Worm (Caenorhabditis elegans): Measurements from ENCODE around the gene gars-1.

gars-1 gene

ce11 chrIII:5145874-5146273 lies 17.6 kb downstream of the gars-1 start:
- peak; percentile 51 for TF ChIP-seq fos-1 (tag; optimal IDR thresholded peaks at IDR 0.05)
- TF ChIP-seq lin-39 (tag; optimal IDR thresholded peaks at IDR 0.05) = no peak

ce11 chrIII:5144169-5144568 lies 19.3 kb downstream of the gars-1 start:
- TF ChIP-seq ZK546.5 (tag; optimal IDR thresholded peaks at IDR 0.05) = no peak
- TF ChIP-seq skn-1 (tag; optimal IDR thresholded peaks at IDR 0.05) = no peak
- TF ChIP-seq nhr-25 (tag; optimal IDR thresholded peaks at IDR 0.05) = no peak
- no peak for TF ChIP-seq nhr-6 (tag; optimal IDR thresholded peaks at IDR 0.05)
- peak; percentile 34 for TF ChIP-seq nhr-129 (tag; optimal IDR thresholded peaks at IDR 0.05)
- TF ChIP-seq gmeb-1 (tag; optimal IDR thresholded peaks at IDR 0.05) = no peak
- TF ChIP-seq sma-9 (GFP tag; optimal IDR thresholded peaks at IDR 0.05) = peak; percentile 0
- no peak for TF ChIP-seq sma-9 (tag; optimal IDR thresholded peaks at IDR 0.05)

- TF ChIP-seq nhr-12 (tag; optimal IDR thresholded peaks at IDR 0.05) (no peak), lin-13 (GFP tag; optimal IDR thresholded peaks at IDR 0.05) (no peak), fos-1 (tag; optimal IDR thresholded peaks at IDR 0.05) (no peak), nhr-77 (tag; optimal IDR thresholded peaks at IDR 0.05) (no peak), nhr-129 (tag; optimal IDR thresholded peaks at IDR 0.05) (no peak), unc-62 (GFP tag; optimal IDR thresholded peaks at IDR 0.05) (no peak), ZK546.5 (tag; optimal IDR thresholded peaks at IDR 0.05) (no peak), unc-55 (GFP tag; optimal IDR thresholded peaks at IDR 0.05) (no peak), peb-1 (tag; optimal IDR thresholded peaks at IDR 0.05) (no peak), lsy-2 (tag; optimal IDR thresholded peaks at IDR 0.05) (no peak), ceh-82 (tag; optimal IDR thresholded peaks at IDR 0.05) (no peak), crh-2 (tag; optimal IDR thresholded peaks at IDR 0.05) (no peak), ztf-1 (GFP tag; conservative IDR thresholded peaks at IDR 0.05) (no peak)
Observed at ce11 chrIII:5143520-5143919, 19.9 kb downstream of the gars-1 start.

ce11 chrIII:5141935-5142334 lies 21.5 kb downstream of the gars-1 start:
- TF ChIP-seq lsy-2 (tag; optimal IDR thresholded peaks at IDR 0.05) (peak in 1 of 2 experiments; percentile 1), nhr-237 (tag; optimal IDR thresholded peaks at IDR 0.05) (no peak), sma-3 (GFP tag; optimal IDR thresholded peaks at IDR 0.05) (peak; percentile 36), nhr-129 (tag; optimal IDR thresholded peaks at IDR 0.05) (peak; percentile 6), ceh-82 (tag; optimal IDR thresholded peaks at IDR 0.05) (no peak), gmeb-1 (tag; optimal IDR thresholded peaks at IDR 0.05) (no peak)

ce11 chrIII:5140559-5140958 lies 22.9 kb downstream of the gars-1 start:
- TF ChIP-seq F13H6.1 (tag; optimal IDR thresholded peaks at IDR 0.05) = peak; percentile 56
- no peak for TF ChIP-seq mdl-1 (tag; optimal IDR thresholded peaks at IDR 0.05)
- peak; percentile 36 for TF ChIP-seq sma-9 (GFP tag; optimal IDR thresholded peaks at IDR 0.05)
- no peak for TF ChIP-seq sma-9 (tag; optimal IDR thresholded peaks at IDR 0.05)
- no peak for TF ChIP-seq peb-1 (tag; optimal IDR thresholded peaks at IDR 0.05)
- no peak for TF ChIP-seq ceh-16 (tag; optimal IDR thresholded peaks at IDR 0.05)
- TF ChIP-seq lsy-2 (tag; optimal IDR thresholded peaks at IDR 0.05) = peak in 1 of 2 experiments; percentile 67
- TF ChIP-seq ceh-82 (tag; optimal IDR thresholded peaks at IDR 0.05) = no peak

- TF ChIP-seq mbf-1 (tag; optimal IDR thresholded peaks at IDR 0.05) (no peak), nhr-129 (tag; optimal IDR thresholded peaks at IDR 0.05) (no peak), crh-2 (tag; optimal IDR thresholded peaks at IDR 0.05) (no peak), ceh-16 (tag; optimal IDR thresholded peaks at IDR 0.05) (no peak), fos-1 (tag; optimal IDR thresholded peaks at IDR 0.05) (no peak), snpc-4 (tag; optimal IDR thresholded peaks at IDR 0.05) (no peak), Y55F3AM.14 (GFP tag; optimal IDR thresholded peaks at IDR 0.05) (no peak), elt-3 (tag; optimal IDR thresholded peaks at IDR 0.05) (no peak), ama-1 (optimal IDR thresholded peaks at IDR 0.05) (no peak), elt-1 (tag; optimal IDR thresholded peaks at IDR 0.05) (no peak), gmeb-1 (tag; optimal IDR thresholded peaks at IDR 0.05) (no peak), lin-13 (GFP tag; optimal IDR thresholded peaks at IDR 0.05) (no peak), nhr-237 (tag; optimal IDR thresholded peaks at IDR 0.05) (no peak), mdl-1 (tag; optimal IDR thresholded peaks at IDR 0.05) (no peak)
Observed at ce11 chrIII:5139768-5140167, 23.7 kb downstream of the gars-1 start.

All from whole organism, L2 larva.